Worm (Caenorhabditis elegans) whole organism, L1 larva: ENCODE data around the gene ntl-4.

Experiments
- ceh-82 ChIP-seq, 3 experiments: fragments of 150-350 bp in 1 of 3; sonication (generic microtip) in 2 of 3; optimal IDR thresholded peaks; 2 replicates each; lab custom pipeline; 2014 to 2017; ENCODE audit warnings: missing biosample characterization in 3 of 3, missing genetic modification characterization in 3 of 3
- grh-1 ChIP-seq: fragments of 200-800 bp; sonication (Bioruptor generic); IDR thresholded peaks from 2 replicates; pipeline ENCODE4 v1.3.6; 2022; ENCODE audit warnings: missing genetic modification reagents, missing genetic modification characterization, missing compliant biosample characterization
- nhr-77 ChIP-seq: fragments of 150-350 bp; optimal IDR thresholded peaks from 2 replicates; lab custom pipeline; 2014; ENCODE audit warnings: missing biosample characterization, missing genetic modification characterization
- nhr-85 ChIP-seq: sonication (generic microtip); peaks from one replicate; lab custom pipeline; 2016; ENCODE audit warnings: missing genetic modification characterization, inconsistent platforms, missing compliant biosample characterization
- sox-4 ChIP-seq: sonication (generic microtip); optimal IDR thresholded peaks from 2 replicates; lab custom pipeline; 2016; ENCODE audit warnings: missing genetic modification characterization, missing compliant biosample characterization
- sptf-1 ChIP-seq: fragments of 150-350 bp; optimal IDR thresholded peaks from 2 replicates; lab custom pipeline; 2014; ENCODE audit warnings: missing biosample characterization, missing genetic modification characterization
- xbp-1 ChIP-seq: sonication (generic microtip); optimal IDR thresholded peaks from 2 replicates; lab custom pipeline; 2016; ENCODE audit warnings: missing genetic modification characterization, missing compliant biosample characterization

- TF ChIP-seq nhr-77 (tag; lab: Kevin White, UChicago): no peak
- no peak for TF ChIP-seq grh-1 (GFP tag; lab: Robert Waterston, UW)
- TF ChIP-seq sptf-1 (tag; lab: Kevin White, UChicago): no peak
- TF ChIP-seq ceh-82 (tag; optimal IDR thresholded peaks at IDR 0.05; lab: Kevin White, UChicago): peak in 1 of 3 experiments; percentile 39
- no peak for TF ChIP-seq nhr-85 (tag; lab: Kevin White, UChicago)
- no peak for TF ChIP-seq sox-4 (tag; lab: Kevin White, UChicago)
- peak; percentile 5 for TF ChIP-seq xbp-1 (tag; lab: Kevin White, UChicago)
Observed at ce11 chrIV:7903359-7903758, 7.0 kb upstream of the ntl-4 start, which contains the start of gene C49H3.6.
